Worm (Caenorhabditis elegans): ENCODE measurements around the gene sra-1.

- TF ChIP-seq ceh-9 (tag; optimal IDR thresholded peaks at IDR 0.05) = no peak
- no peak for TF ChIP-seq mdl-1 (tag; optimal IDR thresholded peaks at IDR 0.05)
- TF ChIP-seq nhr-11 (tag; optimal IDR thresholded peaks at IDR 0.05) = no peak
- TF ChIP-seq nhr-67 (tag; optimal IDR thresholded peaks at IDR 0.05) = no peak
- TF ChIP-seq snpc-4 (tag; optimal IDR thresholded peaks at IDR 0.05) = no peak
- TF ChIP-seq pha-4 (tag; optimal IDR thresholded peaks at IDR 0.05) = no peak
- no peak for TF ChIP-seq ztf-11 (tag; optimal IDR thresholded peaks at IDR 0.05)
Observed at ce11 chrII:9523539-9524224, 2.2 kb upstream of the sra-1 start, which contains the start of gene mex-6.
